Worm (Caenorhabditis elegans): ENCODE data around the gene ceh-57.

DNA sequence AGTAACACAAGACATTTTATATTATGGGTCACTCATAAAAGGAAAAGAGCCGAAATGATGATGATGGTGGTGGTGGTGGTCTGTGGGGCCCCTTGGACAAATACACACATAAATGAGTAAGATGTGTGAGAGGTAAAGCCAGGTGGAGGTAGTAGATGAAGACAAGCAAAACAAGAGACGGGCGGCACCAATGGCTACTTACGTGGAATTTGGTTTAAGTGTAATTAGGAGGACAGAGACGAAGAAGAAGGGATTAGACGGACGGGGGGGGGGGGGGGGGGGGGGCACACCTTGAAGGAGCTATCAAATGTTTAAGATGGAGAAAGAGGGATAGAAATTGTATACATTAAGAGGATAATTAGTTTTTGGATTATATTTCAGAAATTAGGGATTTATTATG is 7.7 kb upstream of the ceh-57 start:
- TF ChIP-seq ets-4 (GFP tag; optimal IDR thresholded peaks at IDR 0.05) (no peak), bed-1 (GFP tag; IDR thresholded peaks at IDR 0.05) (no peak), F37B4.10 (GFP tag; IDR thresholded peaks at IDR 0.05) (no peak), nhr-90 (tag; optimal IDR thresholded peaks at IDR 0.05) (no peak), snpc-4 (GFP tag; optimal IDR thresholded peaks at IDR 0.05) (no peak), snpc-4 (tag; optimal IDR thresholded peaks at IDR 0.05) (no peak), tlf-1 (GFP tag; optimal IDR thresholded peaks at IDR 0.05) (no peak)

Data from whole organism, young adult.